Fruit fly (Drosophila melanogaster) whole organism, embryonic: ENCODE measurements around the gene smid.

Source experiments
- Atf-2 ChIP-seq: fragments of 200-800 bp; sonication (Bioruptor generic); optimal IDR thresholded peaks from 2 replicates; lab custom pipeline; 2016; ENCODE audit warnings: missing biosample characterization, missing genetic modification characterization
- Atf6 ChIP-seq: fragments of 200-800 bp; sonication (Bioruptor generic); IDR thresholded peaks from 2 replicates; pipeline ENCODE4 v1.3.6; 2022; ENCODE audit warnings: missing biosample characterization, missing genetic modification characterization
- Bdp1 ChIP-seq: fragments of 200-800 bp; sonication (Bioruptor generic); optimal IDR thresholded peaks from 3 replicates; lab custom pipeline; 2016; ENCODE audit warnings: missing biosample characterization, missing genetic modification characterization
- CG14441 ChIP-seq: fragments of 200-800 bp; sonication (Bioruptor generic); IDR thresholded peaks from 2 replicates; pipeline ENCODE4 v1.3.6; 2022; ENCODE audit warnings: missing biosample characterization, missing genetic modification characterization
- CG1603 ChIP-seq: fragments of 200-800 bp; sonication (Bioruptor generic); optimal IDR thresholded peaks from 2 replicates; lab custom pipeline; 2019; ENCODE audit warnings: missing biosample characterization, mild to moderate bottlenecking, missing genetic modification characterization, moderate library complexity
- CG17359 ChIP-seq: fragments of 200-800 bp; sonication (Bioruptor generic); optimal IDR thresholded peaks from 3 replicates; lab custom pipeline; 2018; ENCODE audit warnings: missing biosample characterization, mild to moderate bottlenecking, missing genetic modification characterization, moderate library complexity
- CG18262 ChIP-seq: fragments of 200-800 bp; optimal IDR thresholded peaks from 3 replicates; lab custom pipeline; 2019; ENCODE audit warnings: missing biosample characterization, mild to moderate bottlenecking, missing genetic modification characterization, moderate library complexity
- CG2199 ChIP-seq: fragments of 200-800 bp; sonication (Bioruptor generic); IDR thresholded peaks from 3 replicates; pipeline ENCODE4 v1.3.6; 2022; ENCODE audit warnings: missing biosample characterization, missing genetic modification characterization
- CG3281 ChIP-seq: fragments of 200-800 bp; sonication (Bioruptor generic); optimal IDR thresholded peaks from 3 replicates; lab custom pipeline; 2017; ENCODE audit warnings: missing biosample characterization, mild to moderate bottlenecking, missing genetic modification characterization
- CG3995 ChIP-seq: fragments of 200-800 bp; sonication (Bioruptor generic); optimal IDR thresholded peaks from 3 replicates; lab custom pipeline; 2016; ENCODE audit warnings: missing biosample characterization, missing genetic modification characterization
- CG4424 ChIP-seq: fragments of 200-800 bp; sonication (Bioruptor generic); optimal IDR thresholded peaks from 3 replicates; lab custom pipeline; 2016; ENCODE audit warnings: missing biosample characterization, missing genetic modification characterization
- CG4820 ChIP-seq: fragments of 200-800 bp; sonication (Bioruptor generic); optimal IDR thresholded peaks from 3 replicates; lab custom pipeline; 2016; ENCODE audit warnings: missing biosample characterization, missing genetic modification characterization
- CG5245 ChIP-seq: fragments of 200-800 bp; sonication (Bioruptor generic); optimal IDR thresholded peaks from 3 replicates; lab custom pipeline; 2016; ENCODE audit warnings: missing biosample characterization, missing genetic modification characterization
- CG8281 ChIP-seq: fragments of 200-800 bp; sonication (Bioruptor generic); optimal IDR thresholded peaks from 2 replicates; lab custom pipeline; 2018; ENCODE audit warnings: missing biosample characterization, mild to moderate bottlenecking, missing genetic modification characterization, moderate library complexity
- CG9215 ChIP-seq: fragments of 200-800 bp; sonication (Bioruptor generic); IDR thresholded peaks from 2 replicates; pipeline ENCODE4 v1.3.6; 2022; ENCODE audit warnings: missing biosample characterization, missing genetic modification characterization
- Chrac-16 ChIP-seq: fragments of 200-800 bp; sonication (Bioruptor generic); optimal IDR thresholded peaks from 3 replicates; lab custom pipeline; 2016; ENCODE audit warnings: missing biosample characterization, missing genetic modification characterization
- CkIIα-i1 ChIP-seq: fragments of 200-800 bp; sonication (Bioruptor generic); IDR thresholded peaks from 2 replicates; pipeline ENCODE4 v1.3.6; 2022; ENCODE audit warnings: missing biosample characterization, missing genetic modification characterization
- Deaf1 ChIP-seq: fragments of 200-800 bp; optimal IDR thresholded peaks from 3 replicates; lab custom pipeline; 2019; ENCODE audit warnings: missing biosample characterization, mild to moderate bottlenecking, missing genetic modification characterization, moderate library complexity
- Dll ChIP-seq: fragments of 200-800 bp; sonication (Bioruptor generic); IDR thresholded peaks from 4 replicates; pipeline ENCODE4 v1.3.6; 2022; ENCODE audit warnings: missing biosample characterization, missing genetic modification characterization; ENCODE audit not compliant: partially characterized antibody
- H15 ChIP-seq: fragments of 200-800 bp; sonication (Bioruptor generic); IDR thresholded peaks from 3 replicates; pipeline ENCODE4 v1.3.6; 2022; ENCODE audit warnings: missing biosample characterization, missing genetic modification characterization
- HmgZ ChIP-seq: fragments of 200-800 bp; sonication (Bioruptor generic); optimal IDR thresholded peaks from 2 replicates; lab custom pipeline; 2018; ENCODE audit warnings: missing biosample characterization, mild to moderate bottlenecking, missing genetic modification characterization
- Hmr ChIP-seq: fragments of 200-800 bp; sonication (Bioruptor generic); optimal IDR thresholded peaks from 3 replicates; lab custom pipeline; 2017; ENCODE audit warnings: mild to moderate bottlenecking, missing biosample characterization, missing genetic modification reagents, missing genetic modification characterization
- Hmx ChIP-seq: fragments of 200-800 bp; sonication (Bioruptor generic); optimal IDR thresholded peaks from 2 replicates; lab custom pipeline; 2016; ENCODE audit warnings: missing biosample characterization, missing genetic modification characterization
- Hr78 ChIP-seq, 2 experiments: fragments of 200-800 bp in 1 of 2; fragments of >200 bp in 1 of 2; sonication (Bioruptor generic) in 1 of 2; optimal IDR thresholded peaks; 2 replicates each; lab custom pipeline; 2017 to 2019; ENCODE audit warnings: missing biosample characterization in 2 of 2, missing genetic modification characterization in 2 of 2, mild to moderate bottlenecking in 1 of 2, moderate library complexity in 1 of 2
- NK7.1 ChIP-seq: fragments of 200-800 bp; sonication (Bioruptor generic); optimal IDR thresholded peaks from 3 replicates; lab custom pipeline; 2016; ENCODE audit warnings: missing biosample characterization, missing genetic modification characterization
- Neu2 ChIP-seq: fragments of 200-800 bp; sonication (Bioruptor generic); optimal IDR thresholded peaks from 3 replicates; lab custom pipeline; 2016; ENCODE audit warnings: missing biosample characterization, missing genetic modification characterization, borderline replicate concordance
- Sin3A ChIP-seq: fragments of >200 bp; optimal IDR thresholded peaks from 2 replicates; lab custom pipeline; 2018
- ab ChIP-seq: fragments of 200-800 bp; sonication (Bioruptor generic); optimal IDR thresholded peaks from 2 replicates; lab custom pipeline; 2016; ENCODE audit warnings: missing biosample characterization, missing genetic modification characterization
- ara ChIP-seq: fragments of 200-800 bp; sonication (Bioruptor generic); IDR thresholded peaks from 2 replicates; pipeline ENCODE4 v1.3.6; 2022; ENCODE audit warnings: missing biosample characterization, missing genetic modification characterization
- ato ChIP-seq: fragments of 200-800 bp; sonication (Bioruptor generic); IDR thresholded peaks from 2 replicates; pipeline ENCODE4 v1.3.6; 2022; ENCODE audit warnings: missing biosample characterization, missing genetic modification characterization; ENCODE audit not compliant: partially characterized antibody
- chinmo ChIP-seq: fragments of 200-800 bp; sonication (Bioruptor generic); IDR thresholded peaks from 4 replicates; pipeline ENCODE4 v1.3.6; 2022; ENCODE audit warnings: missing biosample characterization, missing genetic modification characterization; ENCODE audit not compliant: partially characterized antibody
- chm ChIP-seq: fragments of 200-800 bp; sonication (Bioruptor generic); IDR thresholded peaks from 2 replicates; pipeline ENCODE4 v1.3.6; 2022; ENCODE audit warnings: missing biosample characterization, missing genetic modification characterization
- ftz-f1 ChIP-seq: fragments of 200-800 bp; sonication (Bioruptor generic); optimal IDR thresholded peaks from 2 replicates; lab custom pipeline; 2016; ENCODE audit warnings: missing biosample characterization, missing genetic modification characterization
- lmd ChIP-seq: fragments of 200-800 bp; sonication (Bioruptor generic); IDR thresholded peaks from 2 replicates; pipeline ENCODE4 v1.3.6; 2022; ENCODE audit warnings: missing biosample characterization, missing genetic modification characterization
- nau ChIP-seq: fragments of 200-800 bp; sonication (Bioruptor generic); optimal IDR thresholded peaks from 3 replicates; lab custom pipeline; 2017; ENCODE audit warnings: missing biosample characterization, mild to moderate bottlenecking, missing genetic modification characterization, missing genetic modification reagents
- nerfin-2 ChIP-seq: fragments of 200-800 bp; sonication (Bioruptor generic); IDR thresholded peaks from 2 replicates; pipeline ENCODE4 v1.3.6; 2022; ENCODE audit warnings: missing biosample characterization, missing genetic modification characterization; ENCODE audit not compliant: partially characterized antibody
- nom ChIP-seq: fragments of 200-800 bp; sonication (Bioruptor generic); optimal IDR thresholded peaks from 2 replicates; lab custom pipeline; 2017; ENCODE audit warnings: missing biosample characterization, missing genetic modification characterization, mild to moderate bottlenecking, moderate library complexity, missing genetic modification reagents
- phol ChIP-seq: fragments of 200-800 bp; sonication (Bioruptor generic); optimal IDR thresholded peaks from 3 replicates; lab custom pipeline; 2018; ENCODE audit warnings: missing biosample characterization, mild to moderate bottlenecking, missing genetic modification characterization, moderate library complexity
- pros ChIP-seq: fragments of 200-800 bp; sonication (Bioruptor generic); optimal IDR thresholded peaks from 3 replicates; lab custom pipeline; 2019; ENCODE audit warnings: missing biosample characterization, mild to moderate bottlenecking, missing genetic modification characterization, moderate library complexity
- repo ChIP-seq: fragments of 200-800 bp; sonication (Bioruptor generic); optimal IDR thresholded peaks from 2 replicates; lab custom pipeline; 2016; ENCODE audit warnings: missing biosample characterization, missing genetic modification characterization
- sc ChIP-seq, 3 experiments: fragments of >200 bp in 2 of 3; fragments of 200-800 bp in 1 of 3; sonication (Bioruptor generic) in 1 of 3; optimal IDR thresholded peaks; 2 replicates in 2 of 3; 3 replicates in 1 of 3; lab custom pipeline; 2017; ENCODE audit warnings: mild to moderate bottlenecking in 1 of 3, missing biosample characterization in 1 of 3, missing genetic modification characterization in 1 of 3, missing genetic modification reagents in 1 of 3
- slbo ChIP-seq: fragments of 200-800 bp; sonication (Bioruptor generic); IDR thresholded peaks from 2 replicates; pipeline ENCODE4 v1.3.6; 2022; ENCODE audit warnings: missing biosample characterization, missing genetic modification characterization
- slp2 ChIP-seq: fragments of 200-800 bp; sonication (Bioruptor generic); optimal IDR thresholded peaks from 2 replicates; lab custom pipeline; 2016; ENCODE audit warnings: missing biosample characterization, missing genetic modification characterization
- so ChIP-seq: fragments of 200-800 bp; sonication (Bioruptor generic); IDR thresholded peaks from 3 replicates; pipeline ENCODE4 v1.3.6; 2022; ENCODE audit warnings: missing biosample characterization, missing genetic modification characterization
- sr ChIP-seq: fragments of 200-800 bp; sonication (Bioruptor generic); IDR thresholded peaks from 3 replicates; pipeline ENCODE4 v1.3.6; 2022; ENCODE audit warnings: missing biosample characterization, missing genetic modification characterization
- tap ChIP-seq: fragments of 200-800 bp; optimal IDR thresholded peaks from 3 replicates; lab custom pipeline; 2019; ENCODE audit warnings: missing biosample characterization, mild to moderate bottlenecking, missing genetic modification characterization, moderate library complexity
- tup ChIP-seq: fragments of 200-800 bp; sonication (Bioruptor generic); optimal IDR thresholded peaks from 2 replicates; lab custom pipeline; 2016; ENCODE audit warnings: missing biosample characterization, mild to moderate bottlenecking, missing genetic modification characterization, moderate library complexity
- unpg ChIP-seq: fragments of 200-800 bp; sonication (Bioruptor generic); optimal IDR thresholded peaks from 3 replicates; lab custom pipeline; 2018; ENCODE audit warnings: missing biosample characterization, mild to moderate bottlenecking, missing genetic modification characterization, moderate library complexity
- wor ChIP-seq: fragments of 200-800 bp; sonication (Bioruptor generic); IDR thresholded peaks from 2 replicates; pipeline ENCODE4 v1.3.6; 2022; ENCODE audit warnings: missing biosample characterization, missing genetic modification characterization

The smid gene

dm6 chr3L:7347984-7348631 is 33.3 kb upstream of the smid start, which contains the start of the genes Srp19 and qm (continued):
- TF ChIP-seq Hr78 (GFP tag; optimal IDR thresholded peaks at IDR 0.05; lab: Kevin White, UChicago), result peak in 1 of 2 experiments; percentile 96
- TF ChIP-seq phol (tag; lab: Kevin White, UChicago), result peak; percentile 68
- no peak for TF ChIP-seq CG8281 (tag; lab: Kevin White, UChicago)
- TF ChIP-seq nau, result peak; percentile 29
- TF ChIP-seq CG17359 (tag; lab: Kevin White, UChicago), result no peak
- TF ChIP-seq tup (GFP tag; lab: Kevin White, UChicago), result no peak
- TF ChIP-seq chinmo, result peak; percentile 97
- peak; percentile 26; the same call in 1 of the 2 replicates for TF ChIP-seq CkIIα-i1 (GFP tag; lab: Robert Waterston, UW)
- TF ChIP-seq sc (optimal IDR thresholded peaks at IDR 0.05; lab: Kevin White, UChicago), result no peak
- no peak for TF ChIP-seq sc (GFP tag; optimal IDR thresholded peaks at IDR 0.05; lab: Kevin White, UChicago)
- TF ChIP-seq nom (GFP tag; lab: Kevin White, UChicago), result peak; percentile 65
- no peak for TF ChIP-seq ara (GFP tag; lab: Robert Waterston, UW)
- peak; percentile 27 for TF ChIP-seq CG5245 (GFP tag; lab: Kevin White, UChicago)
- peak; percentile 55; the same call in 2 of the 3 replicates for TF ChIP-seq so (GFP tag; lab: Robert Waterston, UW)
- no peak; the same call in 2 of the 3 replicates for TF ChIP-seq H15 (GFP tag; lab: Robert Waterston, UW)
- peak; percentile 2 for TF ChIP-seq Deaf1 (tag; lab: Kevin White, UChicago)
- TF ChIP-seq HmgZ (tag; lab: Kevin White, UChicago), result peak; percentile 20
- TF ChIP-seq ftz-f1 (GFP tag; lab: Kevin White, UChicago), result peak; percentile 87
- TF ChIP-seq Sin3A, result peak; percentile 95
- TF ChIP-seq Hmr (GFP tag; lab: Kevin White, UChicago), result peak; percentile 62
- no peak for TF ChIP-seq repo (GFP tag; lab: Kevin White, UChicago)
- TF ChIP-seq Hmx (GFP tag; lab: Kevin White, UChicago), result no peak
- no peak for TF ChIP-seq CG2199
- TF ChIP-seq chm (GFP tag; lab: Robert Waterston, UW), result peak; percentile 67; the same call in 1 of the 2 replicates
- TF ChIP-seq Atf6 (GFP tag; lab: Robert Waterston, UW), result peak; percentile 64
- TF ChIP-seq slp2 (GFP tag; lab: Kevin White, UChicago), result no peak
- peak; percentile 34 for TF ChIP-seq Chrac-16 (GFP tag; lab: Kevin White, UChicago)
- TF ChIP-seq pros (GFP tag; lab: Kevin White, UChicago), result peak; percentile 26
- TF ChIP-seq Dll (GFP tag; lab: Robert Waterston, UW), result peak; percentile 91
- TF ChIP-seq CG1603 (tag; lab: Kevin White, UChicago), result peak; percentile 11
- TF ChIP-seq CG9215 (GFP tag; lab: Robert Waterston, UW), result peak; percentile 32; the same call in 1 of the 2 replicates
- peak; percentile 36; the same call in 1 of the 2 replicates for TF ChIP-seq lmd (GFP tag; lab: Robert Waterston, UW)
- no peak for TF ChIP-seq CG3995
- no peak for TF ChIP-seq Neu2 (GFP tag; lab: Kevin White, UChicago)
- no peak for TF ChIP-seq NK7.1 (GFP tag; lab: Kevin White, UChicago)
- TF ChIP-seq CG4820 (GFP tag; lab: Kevin White, UChicago), result peak; percentile 6
- TF ChIP-seq wor (GFP tag; lab: Robert Waterston, UW), result peak; percentile 11; the same call in 1 of the 2 replicates
- no peak for TF ChIP-seq Bdp1 (GFP tag; lab: Kevin White, UChicago)
- TF ChIP-seq tap (tag; lab: Kevin White, UChicago), result no peak
- no peak for TF ChIP-seq ab (GFP tag; lab: Kevin White, UChicago)
- TF ChIP-seq sr (GFP tag; lab: Robert Waterston, UW), result 0 out of 3 replicates have a peak, but pooled peaks have one; percentile 20
- peak; percentile 45 for TF ChIP-seq CG18262 (tag; lab: Kevin White, UChicago)
- TF ChIP-seq Atf-2 (GFP tag; lab: Kevin White, UChicago), result peak; percentile 0
- TF ChIP-seq CG3281, result peak; percentile 34
- TF ChIP-seq CG14441, result no peak
- peak; percentile 42 for TF ChIP-seq unpg
- no peak for TF ChIP-seq nerfin-2 (GFP tag; lab: Robert Waterston, UW)
- peak; percentile 55 for TF ChIP-seq CG4424 (GFP tag; lab: Kevin White, UChicago)
- peak; percentile 67; the same call in 1 of the 2 replicates for TF ChIP-seq slbo
- peak; percentile 62; the same call in 1 of the 2 replicates for TF ChIP-seq ato (GFP tag; lab: Robert Waterston, UW)
